Fruit fly (Drosophila melanogaster): ENCODE data around the gene Nsf2.

DNA sequence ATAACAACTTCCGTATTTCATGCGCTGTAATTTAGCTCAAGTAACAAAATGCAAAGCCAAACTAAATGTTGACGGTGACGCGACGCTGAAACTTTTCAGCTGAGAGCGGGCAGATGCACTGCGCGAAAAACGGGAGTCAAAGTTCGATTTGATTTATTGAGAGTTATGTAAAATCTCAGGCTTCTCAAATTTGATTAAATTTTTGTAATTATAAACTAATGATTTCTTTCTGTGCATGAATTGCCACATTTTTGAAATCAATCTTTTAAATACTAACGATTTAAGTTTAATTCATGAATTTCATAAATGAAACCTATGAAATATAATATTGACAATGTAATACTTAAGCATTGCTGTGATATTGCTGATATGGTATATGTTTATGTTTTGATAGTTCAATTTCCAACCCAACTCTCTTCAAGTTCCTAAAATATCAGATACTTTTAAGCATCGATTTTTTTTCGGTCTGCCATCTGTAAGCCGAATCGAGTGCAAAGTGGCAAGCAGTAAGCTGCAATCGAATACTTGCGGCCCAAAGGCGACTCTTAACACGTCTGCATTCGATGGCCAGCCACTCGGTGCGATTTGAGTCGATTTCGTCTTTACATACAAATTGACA, 15.1 kb downstream of the Nsf2 start:
- TF ChIP-seq lola (GFP tag; optimal IDR thresholded peaks at IDR 0.05), result no peak
- no peak for TF ChIP-seq pan (optimal IDR thresholded peaks at IDR 0.05)
- TF ChIP-seq jim (GFP tag; optimal IDR thresholded peaks at IDR 0.05), result no peak
- TF ChIP-seq Hr78 (GFP tag; optimal IDR thresholded peaks at IDR 0.05), result no peak
- no peak for TF ChIP-seq rgr (GFP tag; optimal IDR thresholded peaks at IDR 0.05)
- TF ChIP-seq usp (GFP tag; optimal IDR thresholded peaks at IDR 0.05), result no peak
- no peak for TF ChIP-seq br (GFP tag; optimal IDR thresholded peaks at IDR 0.05)
- TF ChIP-seq dsf (GFP tag; optimal IDR thresholded peaks at IDR 0.05; ENCODE audit: borderline replicate concordance), result no peak
- no peak for TF ChIP-seq tai (GFP tag; optimal IDR thresholded peaks at IDR 0.05)
- TF ChIP-seq Myc (optimal IDR thresholded peaks at IDR 0.05), result no peak
- no peak for TF ChIP-seq brk (GFP tag; optimal IDR thresholded peaks at IDR 0.05)
- TF ChIP-seq OdsH (GFP tag; optimal IDR thresholded peaks at IDR 0.05), result no peak

Measured in whole organism, wandering third instar larva.